Worm (Caenorhabditis elegans) whole organism, mixed stage, embryonic: Measurements from ENCODE around the gene C55A6.7.

Source experiments
- M03D4.4 ChIP-seq: sonication (generic microtip); optimal IDR thresholded peaks from 2 replicates; lab custom pipeline; 2017; ENCODE audit warnings: mild to moderate bottlenecking, missing genetic modification characterization, missing compliant biosample characterization
- bed-3 ChIP-seq: fragments of 200-800 bp; sonication (Bioruptor generic); optimal IDR thresholded peaks from 3 replicates; lab custom pipeline; 2018; ENCODE audit warnings: mild to moderate bottlenecking, missing genetic modification characterization, moderate library complexity, missing compliant biosample characterization
- blmp-1 ChIP-seq: fragments of 150-350 bp; optimal IDR thresholded peaks from 2 replicates; lab custom pipeline; 2014; ENCODE audit warnings: missing biosample characterization, missing genetic modification characterization
- ceh-39 ChIP-seq: fragments of 150-350 bp; optimal IDR thresholded peaks from 2 replicates; lab custom pipeline; 2014; ENCODE audit warnings: missing biosample characterization, missing genetic modification characterization
- ceh-43 ChIP-seq: fragments of 200-800 bp; sonication (Bioruptor generic); optimal IDR thresholded peaks from 2 replicates; lab custom pipeline; 2018; ENCODE audit warnings: mild to moderate bottlenecking, missing genetic modification characterization, moderate library complexity, missing compliant biosample characterization
- ceh-83 ChIP-seq: fragments of 200-800 bp; sonication (Bioruptor generic); optimal IDR thresholded peaks from 2 replicates; lab custom pipeline; 2018; ENCODE audit warnings: mild to moderate bottlenecking, missing genetic modification characterization, missing compliant biosample characterization
- ces-1 ChIP-seq: fragments of 150-350 bp; optimal IDR thresholded peaks from 2 replicates; lab custom pipeline; 2014; ENCODE audit warnings: missing biosample characterization, missing genetic modification reagents, missing genetic modification characterization
- cnd-1 ChIP-seq: fragments of 200-800 bp; sonication (Bioruptor generic); optimal IDR thresholded peaks from 2 replicates; lab custom pipeline; 2018; ENCODE audit warnings: mild to moderate bottlenecking, missing genetic modification characterization, missing compliant biosample characterization
- drap-1 ChIP-seq: fragments of 200-800 bp; sonication (Bioruptor generic); optimal IDR thresholded peaks from 3 replicates; lab custom pipeline; 2018; ENCODE audit warnings: mild to moderate bottlenecking, missing genetic modification characterization, missing compliant biosample characterization
- elt-1 ChIP-seq: sonication (generic microtip); optimal IDR thresholded peaks from 2 replicates; lab custom pipeline; 2017; ENCODE audit warnings: missing genetic modification characterization, mild to moderate bottlenecking, missing compliant biosample characterization, antibody characterized with exemption, moderate library complexity, borderline replicate concordance; ENCODE audit not compliant: insufficient read depth
- elt-3 ChIP-seq: fragments of 150-350 bp; optimal IDR thresholded peaks from 2 replicates; lab custom pipeline; 2014; ENCODE audit warnings: missing biosample characterization, missing genetic modification characterization
- flh-1 ChIP-seq: fragments of 200-800 bp; sonication (Bioruptor generic); optimal IDR thresholded peaks from 2 replicates; lab custom pipeline; 2018; ENCODE audit warnings: mild to moderate bottlenecking, missing genetic modification characterization, moderate library complexity, missing compliant biosample characterization
- ham-2 ChIP-seq: fragments of 200-800 bp; sonication (Bioruptor generic); optimal IDR thresholded peaks from 2 replicates; lab custom pipeline; 2018; ENCODE audit warnings: mild to moderate bottlenecking, missing genetic modification characterization, missing compliant biosample characterization
- hlh-1 ChIP-seq: fragments of 150-350 bp; optimal IDR thresholded peaks from 2 replicates; lab custom pipeline; 2014; ENCODE audit warnings: missing biosample characterization, missing genetic modification reagents, missing genetic modification characterization
- lin-13 ChIP-seq: fragments of 150-350 bp; optimal IDR thresholded peaks from 2 replicates; lab custom pipeline; 2014; ENCODE audit warnings: missing biosample characterization, missing genetic modification characterization
- lin-32 ChIP-seq: fragments of 200-800 bp; sonication (Bioruptor generic); optimal IDR thresholded peaks from 2 replicates; lab custom pipeline; 2018; ENCODE audit warnings: mild to moderate bottlenecking, missing genetic modification characterization, missing compliant biosample characterization
- lsy-2 ChIP-seq: fragments of 150-350 bp; optimal IDR thresholded peaks from 2 replicates; lab custom pipeline; 2014; ENCODE audit warnings: missing biosample characterization, missing genetic modification characterization
- mab-5 ChIP-seq: fragments of 150-350 bp; optimal IDR thresholded peaks from 2 replicates; lab custom pipeline; 2014; ENCODE audit warnings: missing biosample characterization, missing genetic modification characterization
- mep-1 ChIP-seq: fragments of 150-350 bp; optimal IDR thresholded peaks from 2 replicates; lab custom pipeline; 2017; ENCODE audit warnings: missing biosample characterization, missing genetic modification reagents, missing genetic modification characterization, inconsistent platforms
- mls-2 ChIP-seq: sonication (generic microtip); optimal IDR thresholded peaks from 2 replicates; lab custom pipeline; 2016; ENCODE audit warnings: mild to moderate bottlenecking, missing genetic modification characterization, moderate library complexity, missing compliant biosample characterization
- nhr-12 ChIP-seq: fragments of 150-350 bp; optimal IDR thresholded peaks from 2 replicates; lab custom pipeline; 2014; ENCODE audit warnings: missing biosample characterization, missing genetic modification characterization
- nhr-2 ChIP-seq: fragments of 150-350 bp; optimal IDR thresholded peaks from 2 replicates; lab custom pipeline; 2014; ENCODE audit warnings: missing biosample characterization, missing genetic modification characterization
- nhr-237 ChIP-seq: fragments of 150-350 bp; optimal IDR thresholded peaks from 2 replicates; lab custom pipeline; 2014; ENCODE audit warnings: missing biosample characterization, missing genetic modification characterization
- nhr-28 ChIP-seq: fragments of 150-350 bp; optimal IDR thresholded peaks from 2 replicates; lab custom pipeline; 2014; ENCODE audit warnings: missing biosample characterization, missing genetic modification characterization
- pha-4 ChIP-seq: fragments of 150-350 bp; optimal IDR thresholded peaks from 2 replicates; lab custom pipeline; 2018; ENCODE audit warnings: missing biosample characterization, missing genetic modification reagents, missing genetic modification characterization
- sem-2 ChIP-seq: fragments of 200-800 bp; sonication (Bioruptor generic); optimal IDR thresholded peaks from 2 replicates; lab custom pipeline; 2018; ENCODE audit warnings: mild to moderate bottlenecking, missing genetic modification characterization, missing compliant biosample characterization
- snpc-4 ChIP-seq: fragments of 150-350 bp; optimal IDR thresholded peaks from 2 replicates; lab custom pipeline; 2014; ENCODE audit warnings: missing biosample characterization, missing genetic modification characterization
- sptf-1 ChIP-seq: sonication (generic microtip); optimal IDR thresholded peaks from 2 replicates; lab custom pipeline; 2017; ENCODE audit warnings: mild to moderate bottlenecking, missing genetic modification characterization, moderate library complexity, missing compliant biosample characterization
- tbx-8 ChIP-seq: fragments of 200-800 bp; sonication (Bioruptor generic); optimal IDR thresholded peaks from 2 replicates; lab custom pipeline; 2018; ENCODE audit warnings: mild to moderate bottlenecking, missing genetic modification characterization, moderate library complexity, missing compliant biosample characterization
- unc-120 ChIP-seq: sonication (generic microtip); optimal IDR thresholded peaks from 2 replicates; lab custom pipeline; 2017; ENCODE audit warnings: missing genetic modification characterization, missing compliant biosample characterization; ENCODE audit not compliant: poor library complexity, severe bottlenecking
- unc-39 ChIP-seq: fragments of 150-350 bp; optimal IDR thresholded peaks from 2 replicates; lab custom pipeline; 2014; ENCODE audit warnings: missing biosample characterization, missing genetic modification characterization
- unc-62 ChIP-seq: fragments of 150-350 bp; optimal IDR thresholded peaks from 2 replicates; lab custom pipeline; 2014; ENCODE audit warnings: missing biosample characterization, missing genetic modification reagents, missing genetic modification characterization
- zip-8 ChIP-seq: fragments of 150-350 bp; optimal IDR thresholded peaks from 2 replicates; lab custom pipeline; 2014; ENCODE audit warnings: missing biosample characterization, missing genetic modification characterization
- ztf-11 ChIP-seq: fragments of 150-350 bp; optimal IDR thresholded peaks from 2 replicates; lab custom pipeline; 2014; ENCODE audit warnings: missing biosample characterization, missing genetic modification characterization

Gene C55A6.7

DNA sequence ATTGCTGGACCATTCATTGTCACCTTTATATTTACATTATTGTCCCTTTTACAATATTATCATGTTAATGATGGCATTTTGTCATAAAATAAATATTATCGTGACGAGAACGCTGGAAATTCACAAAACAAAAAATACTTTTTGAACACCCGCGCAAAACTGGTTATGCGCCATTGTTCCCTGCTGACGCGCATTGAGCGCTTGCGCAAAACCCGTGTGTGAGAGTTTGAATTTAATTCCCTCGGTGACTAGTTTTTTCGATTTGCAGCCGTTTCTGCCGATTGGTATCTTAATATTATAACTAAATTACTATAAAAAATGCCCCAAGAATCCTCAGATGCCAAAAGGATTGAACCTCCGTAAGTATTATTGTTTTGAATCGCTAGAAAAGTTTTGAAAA, 1.1 kb upstream of the C55A6.7 start, which contains the start of gene pafo-1:
Gene pafo-1 (plus strand): TSS at position 256 of the 400 bp plus-strand sequence.
- peak; percentile 49 for TF ChIP-seq drap-1
- TF ChIP-seq ceh-83 (GFP tag; lab: Kevin White, UChicago) = peak; percentile 19
- peak; percentile 74 for TF ChIP-seq nhr-237 (tag; lab: Kevin White, UChicago)
- peak; percentile 47 for TF ChIP-seq cnd-1
- no peak for TF ChIP-seq flh-1 (GFP tag; lab: Kevin White, UChicago)
- peak; percentile 28 for TF ChIP-seq unc-120 (tag; lab: Kevin White, UChicago)
- no peak for TF ChIP-seq nhr-12 (tag; lab: Kevin White, UChicago)
- TF ChIP-seq lin-32 (GFP tag; lab: Kevin White, UChicago) = no peak
- no peak for TF ChIP-seq nhr-2 (tag; lab: Kevin White, UChicago)
- TF ChIP-seq elt-3 = no peak
- no peak for TF ChIP-seq unc-62
- TF ChIP-seq M03D4.4 = peak; percentile 76
- TF ChIP-seq unc-39 (tag; lab: Kevin White, UChicago) = no peak
- TF ChIP-seq snpc-4 = no peak
- peak; percentile 32 for TF ChIP-seq sem-2 (GFP tag; lab: Kevin White, UChicago)
- TF ChIP-seq bed-3 (GFP tag; lab: Kevin White, UChicago) = no peak
- peak; percentile 43 for TF ChIP-seq tbx-8 (GFP tag; lab: Kevin White, UChicago)
- TF ChIP-seq lsy-2 = peak; percentile 75
- TF ChIP-seq lin-13 (tag; lab: Kevin White, UChicago) = peak; percentile 87
- TF ChIP-seq nhr-28 (tag; lab: Kevin White, UChicago) = no peak
- TF ChIP-seq ceh-43 (GFP tag; lab: Kevin White, UChicago) = peak; percentile 44
- TF ChIP-seq ceh-39 = peak; percentile 20
- peak; percentile 57 for TF ChIP-seq hlh-1 (tag; lab: Kevin White, UChicago)
- peak; percentile 70 for TF ChIP-seq pha-4 (tag; lab: Kevin White, UChicago)
- TF ChIP-seq mep-1 = peak; percentile 80
- TF ChIP-seq elt-1 (tag; lab: Kevin White, UChicago) = no peak

DNA sequence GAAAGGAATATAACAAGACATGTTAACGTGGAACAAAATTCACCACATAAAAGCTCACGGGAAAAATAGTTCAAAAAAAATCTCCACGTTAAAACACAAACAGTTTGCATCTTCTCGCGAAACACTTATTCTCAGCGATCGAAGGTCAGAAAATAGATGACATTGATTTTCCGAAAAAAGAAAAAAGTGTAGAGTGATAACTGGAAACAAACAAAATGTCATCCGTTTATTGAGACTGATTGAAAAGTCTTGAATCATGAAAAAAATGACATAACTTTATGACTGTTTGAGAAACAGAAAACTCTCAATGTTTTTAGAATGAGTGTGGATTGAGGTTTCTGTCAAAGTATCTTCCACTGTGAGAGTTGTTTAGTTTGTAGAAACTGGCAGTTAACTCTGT, 2.5 kb downstream of the C55A6.7 start, which contains the start of gene C55A6.4:
Gene C55A6.4 (minus strand): TSS at position 101 of the 400 bp plus-strand sequence.
- TF ChIP-seq bed-3 (GFP tag; lab: Kevin White, UChicago) (no peak), lin-13 (tag; lab: Kevin White, UChicago) (no peak), mep-1 (no peak), mls-2 (tag; lab: Kevin White, UChicago) (no peak), unc-120 (tag; lab: Kevin White, UChicago) (no peak), ztf-11 (tag; lab: Kevin White, UChicago) (no peak), flh-1 (GFP tag; lab: Kevin White, UChicago) (no peak), nhr-12 (tag; lab: Kevin White, UChicago) (no peak), mab-5 (tag; lab: Kevin White, UChicago) (no peak), M03D4.4 (no peak), ceh-39 (no peak)

DNA sequence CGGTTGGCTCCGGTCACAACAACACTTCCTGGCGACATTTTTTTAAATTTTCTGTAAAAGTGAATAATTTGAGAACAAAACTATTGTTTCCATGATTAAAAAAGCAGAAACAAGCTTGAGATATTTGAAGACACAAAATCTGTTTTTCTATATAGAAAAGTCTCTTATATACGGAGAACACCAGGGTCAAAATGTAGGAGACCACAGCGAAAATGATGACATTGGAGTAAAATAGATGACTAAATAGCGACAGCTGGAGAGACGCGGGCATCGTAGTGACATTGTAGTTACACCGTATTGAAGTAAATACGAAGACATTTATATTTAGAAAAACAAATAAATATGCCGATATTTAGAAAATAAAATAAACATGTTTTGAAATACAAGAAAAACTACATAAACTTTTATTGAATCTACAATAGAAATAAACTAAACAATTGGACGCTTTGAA, 4.2 kb downstream of the C55A6.7 start, which contains the start of gene sdz-8:
Gene sdz-8 (minus strand): TSS at position 51 of the 451 bp plus-strand sequence.
- TF ChIP-seq pha-4 (tag; lab: Kevin White, UChicago) = no peak
- TF ChIP-seq ceh-43 (GFP tag; lab: Kevin White, UChicago) = no peak
- no peak for TF ChIP-seq mab-5 (tag; lab: Kevin White, UChicago)
- no peak for TF ChIP-seq nhr-12 (tag; lab: Kevin White, UChicago)
- no peak for TF ChIP-seq bed-3 (GFP tag; lab: Kevin White, UChicago)
- no peak for TF ChIP-seq drap-1
- no peak for TF ChIP-seq ceh-39
- TF ChIP-seq sem-2 (GFP tag; lab: Kevin White, UChicago) = no peak
- TF ChIP-seq ham-2 (GFP tag; lab: Kevin White, UChicago) = no peak
- TF ChIP-seq nhr-2 (tag; lab: Kevin White, UChicago) = no peak
- TF ChIP-seq blmp-1 (tag; lab: Kevin White, UChicago) = no peak
- TF ChIP-seq elt-1 (tag; lab: Kevin White, UChicago) = no peak
- TF ChIP-seq zip-8 (tag; lab: Kevin White, UChicago) = no peak
- TF ChIP-seq M03D4.4 = no peak
- TF ChIP-seq flh-1 (GFP tag; lab: Kevin White, UChicago) = no peak

DNA sequence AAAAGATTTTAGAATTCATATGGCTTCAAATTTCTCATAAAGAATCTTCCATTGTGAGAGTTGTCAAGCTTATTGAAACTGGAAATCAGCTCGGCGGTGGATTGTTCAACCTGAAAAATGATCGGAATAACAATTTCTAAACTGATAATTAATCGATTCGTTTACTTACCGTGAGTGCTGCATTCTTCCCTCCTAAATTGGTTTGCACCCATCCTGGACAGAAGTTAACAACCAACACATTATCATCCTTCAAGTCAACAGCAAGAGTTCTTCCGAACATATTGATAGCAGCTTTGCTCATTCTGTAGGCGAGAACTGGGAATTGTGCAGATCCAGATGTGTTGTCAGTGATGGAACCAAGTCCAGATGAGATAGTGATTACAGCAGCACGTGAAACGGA, 5.2 kb downstream of the C55A6.7 start:
- TF ChIP-seq unc-39 (tag; lab: Kevin White, UChicago) (no peak), snpc-4 (no peak), nhr-28 (tag; lab: Kevin White, UChicago) (no peak), mab-5 (tag; lab: Kevin White, UChicago) (no peak), ham-2 (GFP tag; lab: Kevin White, UChicago) (no peak), lin-32 (GFP tag; lab: Kevin White, UChicago) (no peak), ceh-43 (GFP tag; lab: Kevin White, UChicago) (no peak), mep-1 (no peak), unc-62 (no peak), sptf-1 (tag; lab: Kevin White, UChicago) (no peak), zip-8 (tag; lab: Kevin White, UChicago) (no peak), unc-120 (tag; lab: Kevin White, UChicago) (no peak), ceh-83 (GFP tag; lab: Kevin White, UChicago) (no peak), hlh-1 (tag; lab: Kevin White, UChicago) (no peak), M03D4.4 (no peak), ces-1 (no peak)
